Fruit fly (Drosophila melanogaster) whole organism, prepupa: ENCODE data around the gene Sec23.

ENCODE experiments used
- Blimp-1 ChIP-seq: fragments of 200-800 bp; sonication (Bioruptor generic); optimal IDR thresholded peaks from 3 replicates; lab custom pipeline; 2017; ENCODE audit warnings: missing biosample characterization, missing genetic modification characterization, mild to moderate bottlenecking, moderate library complexity, missing genetic modification reagents
- CG10631 ChIP-seq: fragments of 200-800 bp; sonication (Bioruptor generic); optimal IDR thresholded peaks from 2 replicates; lab custom pipeline; 2016; ENCODE audit warnings: missing biosample characterization, missing genetic modification characterization
- CG10669 ChIP-seq: fragments of 200-800 bp; sonication (Bioruptor generic); optimal IDR thresholded peaks from 3 replicates; lab custom pipeline; 2018; ENCODE audit warnings: missing biosample characterization, mild to moderate bottlenecking, missing genetic modification characterization, moderate library complexity
- CG11294 ChIP-seq: fragments of 200-800 bp; sonication (Bioruptor generic); IDR thresholded peaks from 2 replicates; pipeline ENCODE4 v1.3.6; 2022; ENCODE audit warnings: missing biosample characterization, missing genetic modification characterization
- CG11762 ChIP-seq: fragments of 200-800 bp; sonication (Bioruptor generic); optimal IDR thresholded peaks from 3 replicates; lab custom pipeline; 2016; ENCODE audit warnings: missing biosample characterization, missing genetic modification characterization; ENCODE audit not compliant: insufficient read depth
- CG11902 ChIP-seq: fragments of 200-800 bp; sonication (Bioruptor generic); optimal IDR thresholded peaks from 3 replicates; lab custom pipeline; 2016; ENCODE audit warnings: missing biosample characterization, missing genetic modification characterization
- CG15336 ChIP-seq: fragments of 200-800 bp; sonication (Bioruptor generic); IDR thresholded peaks from 2 replicates; pipeline ENCODE4 v1.3.6; 2022; ENCODE audit warnings: missing biosample characterization, missing genetic modification characterization
- CG1621 ChIP-seq: fragments of 200-800 bp; sonication (Bioruptor generic); optimal IDR thresholded peaks from 3 replicates; lab custom pipeline; 2018; ENCODE audit warnings: missing biosample characterization, mild to moderate bottlenecking, missing genetic modification characterization
- CG16779 ChIP-seq: fragments of 200-800 bp; sonication (Bioruptor generic); optimal IDR thresholded peaks from 3 replicates; lab custom pipeline; 2017; ENCODE audit warnings: missing biosample characterization, mild to moderate bottlenecking, missing genetic modification characterization
- CG3032 ChIP-seq: fragments of 200-800 bp; optimal IDR thresholded peaks from 2 replicates; lab custom pipeline; 2019; ENCODE audit warnings: missing biosample characterization, mild to moderate bottlenecking, missing genetic modification characterization, moderate library complexity
- CG31627 ChIP-seq: fragments of 200-800 bp; sonication (Bioruptor generic); optimal IDR thresholded peaks from 3 replicates; lab custom pipeline; 2016; ENCODE audit warnings: missing biosample characterization, missing genetic modification characterization
- CG3919 ChIP-seq: fragments of 200-800 bp; sonication (Bioruptor generic); optimal IDR thresholded peaks from 3 replicates; lab custom pipeline; 2016; ENCODE audit warnings: missing biosample characterization, missing genetic modification characterization
- CG6163 ChIP-seq: fragments of 200-800 bp; sonication (Bioruptor generic); IDR thresholded peaks from 3 replicates; pipeline ENCODE4 v1.3.6; 2022; ENCODE audit warnings: missing biosample characterization, missing genetic modification characterization
- CG6276 ChIP-seq: fragments of 200-800 bp; sonication (Bioruptor generic); optimal IDR thresholded peaks from 2 replicates; lab custom pipeline; 2017; ENCODE audit warnings: missing biosample characterization, mild to moderate bottlenecking, missing genetic modification characterization
- CG6792 ChIP-seq: fragments of 200-800 bp; sonication (Bioruptor generic); optimal IDR thresholded peaks from 3 replicates; lab custom pipeline; 2016; ENCODE audit warnings: missing biosample characterization, missing genetic modification characterization
- CG6808 ChIP-seq: fragments of 200-800 bp; sonication (Bioruptor generic); optimal IDR thresholded peaks from 3 replicates; lab custom pipeline; 2017; ENCODE audit warnings: missing biosample characterization, missing genetic modification characterization, mild to moderate bottlenecking, moderate library complexity, missing genetic modification reagents
- CG6854 ChIP-seq: fragments of 200-800 bp; sonication (Bioruptor generic); optimal IDR thresholded peaks from 2 replicates; lab custom pipeline; 2017; ENCODE audit warnings: missing biosample characterization, mild to moderate bottlenecking, missing genetic modification characterization
- CG7368 ChIP-seq: fragments of 200-800 bp; sonication (Bioruptor generic); optimal IDR thresholded peaks from 3 replicates; lab custom pipeline; 2016; ENCODE audit warnings: missing biosample characterization, missing genetic modification characterization
- CG8119 ChIP-seq: fragments of 200-800 bp; sonication (Bioruptor generic); IDR thresholded peaks from 3 replicates; pipeline ENCODE4 v1.3.6; 2022; ENCODE audit warnings: missing biosample characterization, missing genetic modification characterization
- CG8319 ChIP-seq: fragments of 200-800 bp; sonication (Bioruptor generic); optimal IDR thresholded peaks from 3 replicates; lab custom pipeline; 2016; ENCODE audit warnings: missing biosample characterization, missing genetic modification characterization
- CG9139 ChIP-seq: fragments of 200-800 bp; sonication (Bioruptor generic); optimal IDR thresholded peaks from 3 replicates; lab custom pipeline; 2017; ENCODE audit warnings: missing biosample characterization, mild to moderate bottlenecking, missing genetic modification characterization
- Eip75B ChIP-seq: fragments of 200-800 bp; sonication (Bioruptor generic); optimal IDR thresholded peaks from 3 replicates; lab custom pipeline; 2016; ENCODE audit warnings: missing biosample characterization, missing genetic modification characterization
- Eip78C ChIP-seq: fragments of 200-800 bp; sonication (Bioruptor generic); peaks from one replicate; lab custom pipeline; 2016; ENCODE audit warnings: missing biosample characterization, missing genetic modification characterization
- Eip93F ChIP-seq: fragments of 200-800 bp; sonication (Bioruptor generic); optimal IDR thresholded peaks from 2 replicates; lab custom pipeline; 2016; ENCODE audit warnings: missing biosample characterization, mild to moderate bottlenecking, missing genetic modification characterization
- Gug ChIP-seq: fragments of 200-800 bp; sonication (Bioruptor generic); IDR thresholded peaks from 2 replicates; pipeline ENCODE4 v1.3.6; 2022; ENCODE audit warnings: missing biosample characterization, missing genetic modification characterization
- Hr38 ChIP-seq: sonication (Bioruptor generic); optimal IDR thresholded peaks from 2 replicates; lab custom pipeline; 2016; ENCODE audit warnings: missing biosample characterization, missing genetic modification characterization
- Hr39 ChIP-seq: fragments of 200-800 bp; sonication (Bioruptor generic); optimal IDR thresholded peaks from 2 replicates; lab custom pipeline; 2016; ENCODE audit warnings: missing biosample characterization, missing genetic modification characterization
- Hr4 ChIP-seq: fragments of 200-800 bp; sonication (Bioruptor generic); optimal IDR thresholded peaks from 3 replicates; lab custom pipeline; 2016; ENCODE audit warnings: missing biosample characterization, missing genetic modification characterization
- Lpt ChIP-seq: fragments of 200-800 bp; sonication (Bioruptor generic); optimal IDR thresholded peaks from 3 replicates; lab custom pipeline; 2016; ENCODE audit warnings: missing biosample characterization, missing genetic modification characterization
- OdsH ChIP-seq: fragments of 200-800 bp; sonication (Bioruptor generic); optimal IDR thresholded peaks from 3 replicates; lab custom pipeline; 2016; ENCODE audit warnings: missing biosample characterization, missing genetic modification characterization
- Sox14 ChIP-seq: fragments of 200-800 bp; sonication (Bioruptor generic); optimal IDR thresholded peaks from 3 replicates; lab custom pipeline; 2016; ENCODE audit warnings: missing biosample characterization, missing genetic modification characterization
- acj6 ChIP-seq: fragments of 200-800 bp; sonication (Bioruptor generic); optimal IDR thresholded peaks from 3 replicates; lab custom pipeline; 2016; ENCODE audit warnings: missing biosample characterization, missing genetic modification characterization
- dac ChIP-seq: fragments of 200-800 bp; sonication (Bioruptor generic); optimal IDR thresholded peaks from 2 replicates; lab custom pipeline; 2017; ENCODE audit warnings: missing biosample characterization, mild to moderate bottlenecking, missing genetic modification characterization
- dsx ChIP-seq: fragments of 200-800 bp; optimal IDR thresholded peaks from 3 replicates; lab custom pipeline; 2019; ENCODE audit warnings: missing biosample characterization, mild to moderate bottlenecking, missing genetic modification characterization, moderate library complexity; ENCODE audit not compliant: poor library complexity, severe bottlenecking
- eg ChIP-seq: fragments of 200-800 bp; sonication (Bioruptor generic); IDR thresholded peaks from 3 replicates; pipeline ENCODE4 v1.3.6; 2022; ENCODE audit warnings: missing biosample characterization, missing genetic modification characterization
- esn ChIP-seq: fragments of 200-800 bp; sonication (Bioruptor generic); optimal IDR thresholded peaks from 2 replicates; lab custom pipeline; 2016; ENCODE audit warnings: missing biosample characterization, mild to moderate bottlenecking, missing genetic modification characterization, moderate library complexity
- net ChIP-seq: fragments of 200-800 bp; sonication (Bioruptor generic); optimal IDR thresholded peaks from 3 replicates; lab custom pipeline; 2016; ENCODE audit warnings: missing biosample characterization, missing genetic modification characterization
- pdm3 ChIP-seq: fragments of 200-800 bp; sonication (Bioruptor generic); optimal IDR thresholded peaks from 3 replicates; lab custom pipeline; 2016; ENCODE audit warnings: missing biosample characterization, missing genetic modification characterization
- salr ChIP-seq, 2 experiments: fragments of 200-800 bp; sonication (Bioruptor generic); optimal IDR thresholded peaks; 3 replicates each; lab custom pipeline; 2016 to 2018; ENCODE audit warnings: missing biosample characterization in 2 of 2, missing genetic modification characterization in 2 of 2, mild to moderate bottlenecking in 1 of 2
- ss ChIP-seq, 2 experiments: fragments of 200-800 bp; sonication (Bioruptor generic); optimal IDR thresholded peaks; 2 replicates in 1 of 2; 3 replicates in 1 of 2; lab custom pipeline; 2017 to 2018; ENCODE audit warnings: mild to moderate bottlenecking in 2 of 2, missing biosample characterization in 2 of 2, missing genetic modification characterization in 2 of 2, moderate library complexity in 1 of 2
- vri ChIP-seq: fragments of 200-800 bp; sonication (Bioruptor generic); optimal IDR thresholded peaks from 3 replicates; lab custom pipeline; 2016; ENCODE audit warnings: missing biosample characterization, mild to moderate bottlenecking, missing genetic modification characterization

Gene Sec23

DNA sequence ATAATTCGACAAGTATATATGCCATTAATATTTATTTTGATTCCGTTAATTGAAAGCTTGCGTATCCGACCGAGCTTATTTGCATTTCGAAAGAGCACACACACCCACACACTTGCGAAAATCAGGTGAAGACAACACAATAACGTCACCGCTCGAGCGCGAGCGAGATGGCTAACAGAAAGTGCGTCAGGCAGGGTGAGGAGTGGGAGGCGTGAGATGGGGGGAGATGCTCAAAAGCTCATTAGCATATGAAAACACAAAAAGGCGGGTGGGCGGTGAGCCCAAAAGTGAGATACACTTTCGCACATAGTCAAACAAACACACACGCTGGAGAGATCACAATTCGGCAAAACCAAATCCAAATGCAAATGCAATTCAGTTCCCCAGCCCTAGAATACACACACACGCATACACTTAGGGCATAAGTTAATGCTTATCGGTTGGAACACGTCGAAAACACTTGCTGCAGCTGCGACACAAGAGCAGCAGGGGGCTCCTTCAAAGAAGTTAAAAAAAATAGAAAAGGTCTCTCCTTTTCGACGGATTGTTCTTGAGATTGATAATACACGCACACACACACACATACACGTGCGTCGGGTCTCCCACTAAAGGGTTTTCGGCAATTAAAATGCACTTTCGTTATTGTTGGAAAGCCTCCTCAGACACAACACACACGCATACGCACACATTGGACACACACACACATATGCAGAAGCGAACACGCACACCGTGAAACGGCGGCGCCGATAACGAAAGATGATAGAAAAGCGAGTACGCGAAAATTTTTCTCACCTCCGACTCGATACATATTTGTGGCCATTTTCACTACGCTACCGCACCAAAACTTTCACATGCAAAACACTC lies 928 bp upstream of the Sec23 start (continued):
- TF ChIP-seq Eip75B (GFP tag; lab: Kevin White, UChicago) (no peak), Lpt (GFP tag; lab: Kevin White, UChicago) (no peak), Eip78C (GFP tag; lab: Kevin White, UChicago) (peak; percentile 83), CG16779 (tag; lab: Kevin White, UChicago) (no peak), CG15336 (GFP tag; lab: Robert Waterston, UW) (peak; percentile 10; the same call in 1 of the 2 replicates), CG3919 (GFP tag; lab: Kevin White, UChicago) (no peak), CG11762 (no peak), esn (GFP tag; lab: Kevin White, UChicago) (peak; percentile 28), eg (GFP tag; lab: Robert Waterston, UW) (no peak), CG9139 (GFP tag; lab: Kevin White, UChicago) (no peak), CG31627 (peak; percentile 24), Hr4 (GFP tag; lab: Kevin White, UChicago) (no peak), CG6808 (no peak)

DNA sequence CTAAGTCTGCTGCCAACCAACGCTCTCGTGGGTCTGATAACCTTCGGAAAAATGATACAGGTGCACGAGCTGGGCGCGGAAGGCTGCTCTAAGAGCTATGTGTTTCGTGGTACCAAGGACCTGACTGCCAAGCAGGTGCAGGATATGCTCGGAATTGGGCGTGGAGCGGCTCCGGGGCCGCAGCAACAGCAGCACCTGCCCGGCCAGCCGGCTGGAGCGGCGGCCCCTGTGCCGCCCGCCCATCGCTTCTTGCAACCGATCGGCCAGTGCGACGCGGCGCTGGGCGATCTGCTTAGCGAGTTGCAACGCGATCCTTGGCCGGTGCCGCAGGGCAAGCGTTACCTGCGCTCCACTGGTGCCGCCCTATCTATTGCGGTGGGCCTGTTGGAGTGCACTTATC lies 1.0 kb downstream of the Sec23 start:
- no peak for TF ChIP-seq CG6808
- TF ChIP-seq eg (GFP tag; lab: Robert Waterston, UW), result no peak

DNA sequence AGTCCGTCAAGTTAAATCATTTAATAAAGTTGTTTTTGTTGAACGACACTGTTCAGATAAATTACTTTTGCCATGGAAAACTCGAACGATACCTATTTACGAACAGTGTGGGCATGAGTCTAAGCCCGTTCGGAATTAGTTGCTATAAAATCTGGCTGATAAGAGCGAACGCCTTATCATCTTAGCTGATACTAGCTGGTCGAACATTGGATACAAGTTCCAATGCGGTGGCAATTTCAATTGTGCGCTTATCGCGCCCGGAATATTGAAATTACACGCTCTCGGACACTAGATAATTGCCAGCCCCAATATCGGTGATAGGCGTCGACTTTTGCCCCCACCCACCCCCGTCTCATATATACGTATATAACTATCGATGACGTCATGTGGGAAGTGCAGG lies 5.0 kb downstream of the Sec23 start:
- TF ChIP-seq CG3919 (GFP tag; lab: Kevin White, UChicago), result no peak
- TF ChIP-seq OdsH (GFP tag; lab: Kevin White, UChicago), result no peak
- TF ChIP-seq CG10631 (GFP tag; lab: Kevin White, UChicago), result no peak
- no peak for TF ChIP-seq Hr39
- no peak for TF ChIP-seq CG6276
- no peak for TF ChIP-seq CG1621 (tag; lab: Kevin White, UChicago)
- no peak for TF ChIP-seq vri (GFP tag; lab: Kevin White, UChicago)
- no peak for TF ChIP-seq acj6
- TF ChIP-seq CG6163 (GFP tag; lab: Robert Waterston, UW), result no peak
- TF ChIP-seq eg (GFP tag; lab: Robert Waterston, UW), result no peak
- no peak for TF ChIP-seq Sox14
- TF ChIP-seq Hr38 (GFP tag; lab: Kevin White, UChicago), result no peak

DNA sequence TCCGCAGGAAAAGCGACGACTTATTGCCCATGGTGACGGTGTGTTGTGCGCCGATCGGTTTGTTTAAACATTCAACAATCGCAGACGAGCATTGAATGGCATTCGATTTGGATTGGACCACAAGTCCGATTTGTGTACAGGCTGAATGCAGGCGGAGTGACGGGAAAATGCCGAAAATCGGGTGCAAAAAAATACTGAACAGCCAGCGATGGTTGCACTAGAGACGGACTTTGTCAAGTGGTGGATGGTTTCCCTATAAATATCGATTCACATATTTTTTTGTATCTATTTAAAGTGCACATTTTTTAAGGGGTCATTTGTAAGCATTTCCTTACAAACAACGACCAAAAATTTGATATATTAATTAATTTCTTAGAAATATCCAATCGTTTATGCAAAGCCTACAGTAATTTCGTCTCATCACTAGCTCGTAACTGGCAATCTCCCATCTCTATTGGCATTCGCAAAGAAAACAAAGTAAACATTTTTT lies 5.9 kb downstream of the Sec23 start, which contains the start of the genes elm and MED27:
Gene elm, minus strand, starts transcription at position 170 of the 490 bp plus-strand sequence.
Gene MED27, plus strand, starts transcription at position 448 of the 490 bp plus-strand sequence.
- TF ChIP-seq CG6854 (GFP tag; lab: Kevin White, UChicago) (peak; percentile 46), CG11294 (peak; percentile 67; the same call in 1 of the 2 replicates), CG11902 (GFP tag; lab: Kevin White, UChicago) (peak; percentile 93), CG8119 (GFP tag; lab: Robert Waterston, UW) (peak; percentile 84), Eip93F (GFP tag; lab: Kevin White, UChicago) (peak; percentile 76), dsx (GFP tag; lab: Kevin White, UChicago) (peak; percentile 88), Blimp-1 (peak; percentile 68), salr (GFP tag; optimal IDR thresholded peaks at IDR 0.05; lab: Kevin White, UChicago) (peak; percentile 66 to 79), CG10669 (peak; percentile 82), vri (GFP tag; lab: Kevin White, UChicago) (peak; percentile 85), CG3919 (GFP tag; lab: Kevin White, UChicago) (peak; percentile 91), net (GFP tag; lab: Kevin White, UChicago) (peak; percentile 83), dac (GFP tag; lab: Kevin White, UChicago) (peak; percentile 64), CG6792 (peak; percentile 85), CG8319 (GFP tag; lab: Kevin White, UChicago) (peak; percentile 86), CG16779 (tag; lab: Kevin White, UChicago) (no peak), eg (GFP tag; lab: Robert Waterston, UW) (peak; percentile 86), CG10631 (GFP tag; lab: Kevin White, UChicago) (peak; percentile 94), Gug (GFP tag; lab: Robert Waterston, UW) (peak; percentile 88), Hr38 (GFP tag; lab: Kevin White, UChicago) (peak; percentile 44), pdm3 (GFP tag; lab: Kevin White, UChicago) (peak; percentile 94), CG6276 (no peak), CG6163 (GFP tag; lab: Robert Waterston, UW) (peak; percentile 87), Hr4 (GFP tag; lab: Kevin White, UChicago) (peak; percentile 94), ss (GFP tag; optimal IDR thresholded peaks at IDR 0.05; lab: Kevin White, UChicago) (peak; percentile 62 to 85), OdsH (GFP tag; lab: Kevin White, UChicago) (peak; percentile 94), CG31627 (peak; percentile 97), Eip78C (GFP tag; lab: Kevin White, UChicago) (peak; percentile 95), CG7368 (peak; percentile 71), CG3032 (tag; lab: Kevin White, UChicago) (peak; percentile 93), CG15336 (GFP tag; lab: Robert Waterston, UW) (peak; percentile 74)
